Fruit fly (Drosophila melanogaster) whole organism, embryonic: Measurements from ENCODE around the gene SNRPG.

ENCODE experiments used
- Asciz ChIP-seq: fragments of 200-800 bp; sonication (Bioruptor generic); optimal IDR thresholded peaks from 2 replicates; lab custom pipeline; 2017; ENCODE audit warnings: missing biosample characterization, mild to moderate bottlenecking, missing genetic modification characterization, missing genetic modification reagents
- B-H2 ChIP-seq: fragments of 200-800 bp; sonication (Bioruptor generic); optimal IDR thresholded peaks from 2 replicates; lab custom pipeline; 2018; ENCODE audit warnings: missing biosample characterization, mild to moderate bottlenecking, missing genetic modification characterization
- CG10274 ChIP-seq: fragments of 200-800 bp; sonication (Bioruptor generic); optimal IDR thresholded peaks from 3 replicates; lab custom pipeline; 2017; ENCODE audit warnings: missing biosample characterization, mild to moderate bottlenecking, missing genetic modification characterization
- CG10431 ChIP-seq: fragments of 200-800 bp; sonication (Bioruptor generic); optimal IDR thresholded peaks from 3 replicates; lab custom pipeline; 2018; ENCODE audit warnings: missing biosample characterization, mild to moderate bottlenecking, missing genetic modification characterization
- CG11085 ChIP-seq: fragments of 200-800 bp; sonication (Bioruptor generic); IDR thresholded peaks from 2 replicates; pipeline ENCODE4 v1.3.6; 2022; ENCODE audit warnings: missing biosample characterization, missing genetic modification characterization
- CG11247 ChIP-seq: fragments of 200-800 bp; sonication (Bioruptor generic); IDR thresholded peaks from 2 replicates; pipeline ENCODE4 v1.3.6; 2022; ENCODE audit warnings: missing biosample characterization, missing genetic modification characterization
- CG13287 ChIP-seq: fragments of 200-800 bp; sonication (Bioruptor generic); IDR thresholded peaks from 2 replicates; pipeline ENCODE4 v1.3.6; 2022; ENCODE audit warnings: missing biosample characterization, missing genetic modification characterization; ENCODE audit not compliant: partially characterized antibody
- CG13894 ChIP-seq: fragments of 200-800 bp; sonication (Bioruptor generic); optimal IDR thresholded peaks from 3 replicates; lab custom pipeline; 2018; ENCODE audit warnings: missing biosample characterization, mild to moderate bottlenecking, missing genetic modification characterization, moderate library complexity
- CG14441 ChIP-seq: fragments of 200-800 bp; sonication (Bioruptor generic); IDR thresholded peaks from 2 replicates; pipeline ENCODE4 v1.3.6; 2022; ENCODE audit warnings: missing biosample characterization, missing genetic modification characterization
- CG15479 ChIP-seq: fragments of 200-800 bp; sonication (Bioruptor generic); optimal IDR thresholded peaks from 3 replicates; lab custom pipeline; 2019; ENCODE audit warnings: missing biosample characterization, mild to moderate bottlenecking, missing genetic modification characterization, moderate library complexity
- CG15514 ChIP-seq: fragments of 200-800 bp; sonication (Bioruptor generic); optimal IDR thresholded peaks from 3 replicates; lab custom pipeline; 2017; ENCODE audit warnings: missing biosample characterization, missing genetic modification characterization, mild to moderate bottlenecking, moderate library complexity, missing genetic modification reagents
- CG15696 ChIP-seq: fragments of 200-800 bp; sonication (Bioruptor generic); optimal IDR thresholded peaks from 2 replicates; lab custom pipeline; 2019; ENCODE audit warnings: missing biosample characterization, mild to moderate bottlenecking, missing genetic modification characterization, moderate library complexity
- CG30431 ChIP-seq: fragments of 200-800 bp; sonication (Bioruptor generic); optimal IDR thresholded peaks from 2 replicates; lab custom pipeline; 2017; ENCODE audit warnings: missing biosample characterization, missing genetic modification characterization
- CG3163 ChIP-seq: fragments of 200-800 bp; sonication (Bioruptor generic); optimal IDR thresholded peaks from 3 replicates; lab custom pipeline; 2016; ENCODE audit warnings: missing biosample characterization, missing genetic modification characterization
- CG6791 ChIP-seq: fragments of 200-800 bp; sonication (Bioruptor generic); IDR thresholded peaks from 3 replicates; pipeline ENCODE4 v1.3.6; 2022; ENCODE audit warnings: missing biosample characterization, missing genetic modification characterization; ENCODE audit not compliant: partially characterized antibody
- CG7372 ChIP-seq: fragments of 200-800 bp; sonication (Bioruptor generic); IDR thresholded peaks from 2 replicates; pipeline ENCODE4 v1.3.6; 2022; ENCODE audit warnings: missing biosample characterization, missing genetic modification characterization
- CG7963 ChIP-seq: fragments of 200-800 bp; sonication (Bioruptor generic); IDR thresholded peaks from 3 replicates; pipeline ENCODE4 v1.3.6; 2022; ENCODE audit warnings: missing biosample characterization, missing genetic modification characterization; ENCODE audit not compliant: partially characterized antibody
- D19A ChIP-seq: fragments of 200-800 bp; optimal IDR thresholded peaks from 3 replicates; lab custom pipeline; 2019; ENCODE audit warnings: missing biosample characterization, mild to moderate bottlenecking, missing genetic modification characterization, moderate library complexity
- Dfd ChIP-seq, 2 experiments: fragments of >200 bp; optimal IDR thresholded peaks; 2 replicates each; lab custom pipeline; 2017; ENCODE audit warnings: missing biosample characterization in 2 of 2, missing genetic modification characterization in 2 of 2
- Dref ChIP-seq: fragments of 200-800 bp; sonication (Bioruptor generic); IDR thresholded peaks from 2 replicates; pipeline ENCODE4 v1.3.6; 2022; ENCODE audit warnings: missing biosample characterization, missing genetic modification characterization
- HmgD ChIP-seq: fragments of 200-800 bp; sonication (Bioruptor generic); optimal IDR thresholded peaks from 3 replicates; lab custom pipeline; 2016; ENCODE audit warnings: missing biosample characterization, missing genetic modification characterization
- HmgZ ChIP-seq: fragments of 200-800 bp; sonication (Bioruptor generic); optimal IDR thresholded peaks from 2 replicates; lab custom pipeline; 2018; ENCODE audit warnings: missing biosample characterization, mild to moderate bottlenecking, missing genetic modification characterization
- Hr51 ChIP-seq, 2 experiments: fragments of 200-800 bp; sonication (Bioruptor generic); optimal IDR thresholded peaks; 2 replicates in 1 of 2; 3 replicates in 1 of 2; lab custom pipeline; 2016 to 2018; ENCODE audit warnings: missing biosample characterization in 2 of 2, missing genetic modification characterization in 2 of 2, mild to moderate bottlenecking in 1 of 2, moderate library complexity in 1 of 2
- MBD-R2 ChIP-seq: fragments of 200-800 bp; sonication (Bioruptor generic); IDR thresholded peaks from 2 replicates; pipeline ENCODE4 v1.3.6; 2022; ENCODE audit warnings: missing biosample characterization, missing genetic modification characterization
- MTF-1 ChIP-seq: fragments of 200-800 bp; sonication (Bioruptor generic); optimal IDR thresholded peaks from 2 replicates; lab custom pipeline; 2018; ENCODE audit warnings: missing biosample characterization, mild to moderate bottlenecking, missing genetic modification characterization, borderline replicate concordance
- Nf-YC ChIP-seq: fragments of 200-800 bp; optimal IDR thresholded peaks from 3 replicates; lab custom pipeline; 2019; ENCODE audit warnings: missing biosample characterization, mild to moderate bottlenecking, missing genetic modification characterization, moderate library complexity
- Ptx1 ChIP-seq: fragments of 200-800 bp; sonication (Bioruptor generic); IDR thresholded peaks from 2 replicates; pipeline ENCODE4 v1.3.6; 2022; ENCODE audit warnings: missing biosample characterization, missing genetic modification characterization
- Rfx ChIP-seq: fragments of 200-800 bp; sonication (Bioruptor generic); IDR thresholded peaks from 2 replicates; pipeline ENCODE4 v1.3.6; 2022; ENCODE audit warnings: missing biosample characterization, missing genetic modification characterization
- Scr ChIP-seq: fragments of 200-800 bp; sonication (Bioruptor generic); IDR thresholded peaks from 2 replicates; pipeline ENCODE4 v1.3.6; 2022; ENCODE audit warnings: missing biosample characterization, missing genetic modification characterization; ENCODE audit not compliant: partially characterized antibody
- Vsx1 ChIP-seq: fragments of 200-800 bp; sonication (Bioruptor generic); optimal IDR thresholded peaks from 2 replicates; lab custom pipeline; 2017; ENCODE audit warnings: missing biosample characterization, mild to moderate bottlenecking, missing genetic modification characterization, missing genetic modification reagents
- ac ChIP-seq: fragments of 200-800 bp; sonication (Bioruptor generic); optimal IDR thresholded peaks from 3 replicates; lab custom pipeline; 2017; ENCODE audit warnings: missing biosample characterization, mild to moderate bottlenecking, missing genetic modification characterization
- amos ChIP-seq: fragments of 200-800 bp; sonication (Bioruptor generic); IDR thresholded peaks from 2 replicates; pipeline ENCODE4 v1.3.6; 2022; ENCODE audit warnings: missing biosample characterization, missing genetic modification characterization; ENCODE audit not compliant: partially characterized antibody
- ase ChIP-seq: fragments of 200-800 bp; sonication (Bioruptor generic); IDR thresholded peaks from 3 replicates; pipeline ENCODE4 v1.3.6; 2022; ENCODE audit warnings: missing biosample characterization, missing genetic modification characterization
- bbx ChIP-seq: fragments of 200-800 bp; sonication (Bioruptor generic); IDR thresholded peaks from 2 replicates; pipeline ENCODE4 v1.3.6; 2022; ENCODE audit warnings: missing biosample characterization, missing genetic modification characterization; ENCODE audit not compliant: partially characterized antibody
- chm ChIP-seq: fragments of 200-800 bp; sonication (Bioruptor generic); IDR thresholded peaks from 2 replicates; pipeline ENCODE4 v1.3.6; 2022; ENCODE audit warnings: missing biosample characterization, missing genetic modification characterization
- disco-r ChIP-seq: fragments of 200-800 bp; sonication (Bioruptor generic); optimal IDR thresholded peaks from 2 replicates; lab custom pipeline; 2016; ENCODE audit warnings: missing biosample characterization, missing genetic modification characterization
- dpn ChIP-seq, 2 experiments: fragments of 200-800 bp; sonication (Bioruptor generic); optimal IDR thresholded peaks; 3 replicates each; lab custom pipeline; 2016; ENCODE audit warnings: missing biosample characterization in 2 of 2, missing genetic modification characterization in 2 of 2
- eve ChIP-seq, 2 experiments: fragments of >200 bp; optimal IDR thresholded peaks; 2 replicates each; lab custom pipeline; 2017; ENCODE audit warnings: missing biosample characterization in 2 of 2, missing genetic modification characterization in 2 of 2
- gt ChIP-seq: fragments of 200-800 bp; sonication (Bioruptor generic); IDR thresholded peaks from 2 replicates; pipeline ENCODE4 v1.3.6; 2022; ENCODE audit warnings: missing biosample characterization, missing genetic modification characterization
- ham ChIP-seq: fragments of 200-800 bp; sonication (Bioruptor generic); IDR thresholded peaks from 2 replicates; pipeline ENCODE4 v1.3.6; 2022; ENCODE audit warnings: missing biosample characterization, missing genetic modification characterization
- knrl ChIP-seq: fragments of 200-800 bp; sonication (Bioruptor generic); IDR thresholded peaks from 3 replicates; pipeline ENCODE4 v1.3.6; 2022; ENCODE audit warnings: missing biosample characterization, missing genetic modification characterization; ENCODE audit not compliant: partially characterized antibody
- odd ChIP-seq: fragments of 200-800 bp; sonication (Bioruptor generic); optimal IDR thresholded peaks from 2 replicates; lab custom pipeline; 2017; ENCODE audit warnings: missing biosample characterization, mild to moderate bottlenecking, missing genetic modification characterization
- onecut ChIP-seq: fragments of 200-800 bp; sonication (Bioruptor generic); IDR thresholded peaks from 2 replicates; pipeline ENCODE4 v1.3.6; 2022; ENCODE audit warnings: missing biosample characterization, missing genetic modification characterization
- otp ChIP-seq: fragments of 200-800 bp; sonication (Bioruptor generic); IDR thresholded peaks from 3 replicates; pipeline ENCODE4, ENCODE4 v1.3.6; 2022; ENCODE audit warnings: missing biosample characterization, missing genetic modification characterization
- pfk ChIP-seq: fragments of 200-800 bp; sonication (Bioruptor generic); optimal IDR thresholded peaks from 2 replicates; lab custom pipeline; 2018; ENCODE audit warnings: missing biosample characterization, mild to moderate bottlenecking, missing genetic modification characterization, moderate library complexity
- prd ChIP-seq, 3 experiments: fragments of >200 bp in 2 of 3; fragments of 200-800 bp in 1 of 3; sonication (Bioruptor generic) in 1 of 3; optimal IDR thresholded peaks in 2 of 3; IDR thresholded peaks in 1 of 3; 2 replicates in 2 of 3; 3 replicates in 1 of 3; pipeline versions ENCODE4 v1.3.6 to Lab custom; 2017 to 2022; ENCODE audit warnings: missing biosample characterization in 1 of 3, missing genetic modification characterization in 1 of 3
- rib ChIP-seq: fragments of 200-800 bp; sonication (Bioruptor generic); IDR thresholded peaks from 2 replicates; pipeline ENCODE4 v1.3.6; 2022; ENCODE audit warnings: missing biosample characterization, missing genetic modification characterization
- sens-2 ChIP-seq: fragments of 200-800 bp; sonication (Bioruptor generic); IDR thresholded peaks from 2 replicates; pipeline ENCODE4 v1.3.6; 2022; ENCODE audit warnings: missing biosample characterization, missing genetic modification characterization

SNRPG gene

dm6 chrX:16598978-16599664 lies 41.1 kb downstream of the SNRPG start, which contains the start of the genes CG9784 and Nup153 (continued):
- TF ChIP-seq CG30431 (GFP tag; lab: Kevin White, UChicago) (no peak), odd (no peak), Rfx (GFP tag; lab: Robert Waterston, UW) (peak; percentile 49), CG13287 (peak; percentile 91), rib (GFP tag; lab: Robert Waterston, UW) (peak; percentile 51), HmgZ (tag; lab: Kevin White, UChicago) (peak; percentile 34), Asciz (GFP tag; lab: Kevin White, UChicago) (no peak), ham (no peak), pfk (GFP tag; lab: Kevin White, UChicago) (no peak), prd (optimal IDR thresholded peaks at IDR 0.05; lab: Kevin White, UChicago) (no peak), prd (GFP tag; IDR thresholded peaks at IDR 0.05; lab: Robert Waterston, UW) (0 out of 3 replicates have a peak, but pooled peaks have one; percentile 5), bbx (peak; percentile 97), Dref (GFP tag; lab: Robert Waterston, UW) (peak; percentile 85), disco-r (GFP tag; lab: Kevin White, UChicago) (no peak), knrl (peak; percentile 96), dpn (GFP tag; optimal IDR thresholded peaks at IDR 0.05; lab: Kevin White, UChicago) (no peak), Vsx1 (no peak), CG15479 (GFP tag; lab: Kevin White, UChicago) (peak; percentile 62), otp (GFP tag; lab: Robert Waterston, UW) (no peak), MTF-1 (GFP tag; lab: Kevin White, UChicago) (no peak), eve (GFP tag; optimal IDR thresholded peaks at IDR 0.05; lab: Kevin White, UChicago) (no peak), CG7963 (GFP tag; lab: Robert Waterston, UW) (peak; percentile 95), ase (no peak), Hr51 (GFP tag; optimal IDR thresholded peaks at IDR 0.05; lab: Kevin White, UChicago) (no peak), CG11085 (GFP tag; lab: Robert Waterston, UW) (no peak), gt (GFP tag; lab: Robert Waterston, UW) (no peak), ac (GFP tag; lab: Kevin White, UChicago) (no peak), CG15696 (no peak), Ptx1 (GFP tag; lab: Robert Waterston, UW) (no peak), onecut (GFP tag; lab: Robert Waterston, UW) (peak; percentile 26; the same call in 1 of the 2 replicates), amos (peak; percentile 98), Nf-YC (tag; lab: Kevin White, UChicago) (peak; percentile 48), sens-2 (0 out of 2 replicates have a peak, but pooled peaks have one; percentile 18), CG11247 (GFP tag; lab: Robert Waterston, UW) (no peak), CG14441 (GFP tag; lab: Robert Waterston, UW) (no peak), chm (no peak), CG13894 (no peak), CG10431 (no peak), CG15514 (GFP tag; lab: Kevin White, UChicago) (peak; percentile 17), Scr (GFP tag; lab: Robert Waterston, UW) (peak; percentile 94), HmgD (GFP tag; lab: Kevin White, UChicago) (no peak), D19A (tag; lab: Kevin White, UChicago) (no peak), CG6791 (peak; percentile 98), B-H2 (GFP tag; lab: Kevin White, UChicago) (no peak), CG7372 (GFP tag; lab: Robert Waterston, UW) (no peak), CG10274 (GFP tag; lab: Kevin White, UChicago) (no peak), MBD-R2 (GFP tag; lab: Robert Waterston, UW) (peak; percentile 13; the same call in 1 of the 2 replicates), Dfd (GFP tag; optimal IDR thresholded peaks at IDR 0.05; lab: Kevin White, UChicago) (no peak), CG3163 (GFP tag; lab: Kevin White, UChicago) (no peak)
